Worm (Caenorhabditis elegans) whole organism, L4 larva: ENCODE measurements around the gene ragc-1.
A peak's percentile ranks its signal among the peaks of the same experiment; 100 is the strongest.

ENCODE experiments used
- F10B5.3 ChIP-seq: sonication (generic microtip); optimal IDR thresholded peaks from 2 replicates; lab custom pipeline; 2016; ENCODE audit warnings: mild to moderate bottlenecking, missing genetic modification characterization, missing compliant biosample characterization
- T20F7.1 ChIP-seq: fragments of 200-800 bp; sonication (Bioruptor generic); optimal IDR thresholded peaks from 2 replicates; lab custom pipeline; 2018; ENCODE audit warnings: mild to moderate bottlenecking, missing genetic modification characterization, missing compliant biosample characterization
- T26A8.4 ChIP-seq: fragments of 200-800 bp; sonication (Bioruptor generic); IDR thresholded peaks from 2 replicates; pipeline ENCODE4 v1.3.6; 2022; ENCODE audit warnings: missing genetic modification characterization, missing compliant biosample characterization
- Y105C5A.15 ChIP-seq: fragments of 200-800 bp; sonication (Bioruptor generic); IDR thresholded peaks from 2 replicates; pipeline ENCODE4 v1.3.6; 2022; ENCODE audit warnings: missing genetic modification characterization, missing compliant biosample characterization
- Y48G9A.11 ChIP-seq: fragments of 200-800 bp; sonication (Bioruptor generic); IDR thresholded peaks from 2 replicates; pipeline ENCODE4 v1.3.6; 2022; ENCODE audit warnings: missing genetic modification reagents, missing genetic modification characterization, missing compliant biosample characterization
- ZK337.2 ChIP-seq: fragments of 200-800 bp; sonication (Bioruptor generic); IDR thresholded peaks from 2 replicates; pipeline ENCODE4 v1.3.6; 2022; ENCODE audit warnings: missing genetic modification reagents, missing genetic modification characterization, missing compliant biosample characterization
- aha-1 ChIP-seq: fragments of 150-350 bp; peaks from one replicate; lab custom pipeline; 2014; ENCODE audit warnings: missing biosample characterization, missing genetic modification characterization
- aly-2 ChIP-seq: sonication (generic microtip); optimal IDR thresholded peaks from 2 replicates; lab custom pipeline; 2018; ENCODE audit warnings: missing biosample characterization, missing genetic modification characterization
- attf-4 ChIP-seq: sonication (generic microtip); optimal IDR thresholded peaks from 3 replicates; lab custom pipeline; 2017; ENCODE audit warnings: missing biosample characterization, missing genetic modification characterization
- ceh-82 ChIP-seq: sonication (generic microtip); optimal IDR thresholded peaks from 2 replicates; lab custom pipeline; 2017; ENCODE audit warnings: missing biosample characterization, missing genetic modification characterization
- ces-1 ChIP-seq: fragments of 150-350 bp; sonication (generic microtip); optimal IDR thresholded peaks from 4 replicates; lab custom pipeline; 2014; ENCODE audit warnings: missing biosample characterization, missing genetic modification reagents, missing genetic modification characterization
- cey-2 ChIP-seq: sonication (generic microtip); optimal IDR thresholded peaks from 3 replicates; lab custom pipeline; 2017; ENCODE audit warnings: missing genetic modification characterization, mild to moderate bottlenecking, missing compliant biosample characterization, antibody characterized with exemption, borderline replicate concordance; ENCODE audit not compliant: insufficient read depth
- daf-12 ChIP-seq: fragments of 150-350 bp; optimal IDR thresholded peaks from 2 replicates; lab custom pipeline; 2014; ENCODE audit warnings: missing biosample characterization, missing genetic modification reagents, missing genetic modification characterization
- daf-16 ChIP-seq, 3 experiments: sonication (generic microtip); optimal IDR thresholded peaks; 2 replicates each; lab custom pipeline; 2016 to 2017; ENCODE audit warnings: missing genetic modification characterization in 3 of 3, missing genetic modification reagents in 3 of 3, mild to moderate bottlenecking in 2 of 3, missing compliant biosample characterization in 2 of 3, missing biosample characterization in 1 of 3, moderate library complexity in 1 of 3
- dpl-1 ChIP-seq: fragments of 150-350 bp; optimal IDR thresholded peaks from 2 replicates; lab custom pipeline; 2014; ENCODE audit warnings: missing biosample characterization, missing genetic modification reagents, missing genetic modification characterization
- dve-1 ChIP-seq: sonication (generic microtip); optimal IDR thresholded peaks from 2 replicates; lab custom pipeline; 2017; ENCODE audit warnings: antibody characterized with exemption, mild to moderate bottlenecking, missing genetic modification characterization, missing compliant biosample characterization; ENCODE audit not compliant: insufficient read depth
- hif-1 ChIP-seq, 2 experiments: sonication (generic microtip); optimal IDR thresholded peaks; 2 replicates each; lab custom pipeline; 2016 to 2017; ENCODE audit warnings: missing compliant biosample characterization in 2 of 2, missing genetic modification characterization in 2 of 2, missing genetic modification reagents in 2 of 2, missing genotype in 2 of 2, mild to moderate bottlenecking in 1 of 2
- hlh-11 ChIP-seq: fragments of 200-800 bp; sonication (Bioruptor generic); optimal IDR thresholded peaks from 2 replicates; lab custom pipeline; 2018; ENCODE audit warnings: mild to moderate bottlenecking, missing genetic modification characterization, missing compliant biosample characterization
- hlh-30 ChIP-seq: sonication (generic microtip); optimal IDR thresholded peaks from 2 replicates; lab custom pipeline; 2017; ENCODE audit warnings: antibody characterized with exemption, mild to moderate bottlenecking, missing genetic modification characterization, missing compliant biosample characterization; ENCODE audit not compliant: insufficient read depth
- lin-1 ChIP-seq: fragments of 200-800 bp; sonication (Bioruptor generic); IDR thresholded peaks from 2 replicates; pipeline ENCODE4 v1.3.6; 2022; ENCODE audit warnings: missing genetic modification reagents, missing genetic modification characterization, missing compliant biosample characterization
- lin-38 ChIP-seq: fragments of 200-800 bp; sonication (Bioruptor generic); IDR thresholded peaks from 2 replicates; pipeline ENCODE4 v1.3.6; 2022; ENCODE audit warnings: missing genetic modification reagents, missing genetic modification characterization, missing compliant biosample characterization
- lir-3 ChIP-seq: sonication (generic microtip); optimal IDR thresholded peaks from 2 replicates; lab custom pipeline; 2016; ENCODE audit warnings: mild to moderate bottlenecking, missing genetic modification characterization, missing compliant biosample characterization
- lsy-2 ChIP-seq, 2 experiments: fragments of 150-350 bp in 1 of 2; sonication (generic microtip) in 1 of 2; optimal IDR thresholded peaks; 2 replicates each; lab custom pipeline; 2014 to 2017; ENCODE audit warnings: missing biosample characterization in 2 of 2, missing genetic modification characterization in 2 of 2
- mdl-1 ChIP-seq, 2 experiments: fragments of 150-350 bp in 1 of 2; sonication (generic microtip) in 1 of 2; optimal IDR thresholded peaks; 2 replicates each; lab custom pipeline; 2014 to 2017; ENCODE audit warnings: missing biosample characterization in 2 of 2, missing genetic modification characterization in 2 of 2
- mep-1 ChIP-seq: fragments of 150-350 bp; sonication (generic microtip); optimal IDR thresholded peaks from 3 replicates; lab custom pipeline; 2014; ENCODE audit warnings: missing biosample characterization, missing genetic modification characterization
- mes-2 ChIP-seq: sonication (generic microtip); optimal IDR thresholded peaks from 2 replicates; lab custom pipeline; 2016; ENCODE audit warnings: missing genotype, mild to moderate bottlenecking, missing genetic modification characterization, missing compliant biosample characterization; ENCODE audit not compliant: poor library complexity, severe bottlenecking
- mxl-3 ChIP-seq: fragments of 200-800 bp; sonication (Bioruptor generic); optimal IDR thresholded peaks from 2 replicates; lab custom pipeline; 2018; ENCODE audit warnings: mild to moderate bottlenecking, missing genetic modification characterization, missing compliant biosample characterization
- nhr-28 ChIP-seq: fragments of 150-350 bp; optimal IDR thresholded peaks from 2 replicates; lab custom pipeline; 2014; ENCODE audit warnings: missing biosample characterization, missing genetic modification characterization
- nhr-42 ChIP-seq: fragments of 200-800 bp; sonication (Bioruptor generic); IDR thresholded peaks from 2 replicates; pipeline ENCODE4 v1.3.6; 2022; ENCODE audit warnings: missing genetic modification characterization, missing compliant biosample characterization
- nhr-6 ChIP-seq: fragments of 150-350 bp; optimal IDR thresholded peaks from 2 replicates; lab custom pipeline; 2014; ENCODE audit warnings: missing biosample characterization, missing genetic modification characterization
- nhr-77 ChIP-seq: fragments of 150-350 bp; optimal IDR thresholded peaks from 2 replicates; lab custom pipeline; 2014; ENCODE audit warnings: missing biosample characterization, missing genetic modification characterization
- pha-4 ChIP-seq, 2 experiments: fragments of 150-350 bp in 1 of 2; fragments of 200-800 bp in 1 of 2; sonication (Bioruptor generic) in 1 of 2; IDR thresholded peaks in 1 of 2; optimal IDR thresholded peaks in 1 of 2; 2 replicates each; pipeline versions ENCODE4 v1.3.6 to Lab custom; 2014 to 2022; ENCODE audit warnings: missing genetic modification characterization in 2 of 2, missing genetic modification reagents in 2 of 2, missing biosample characterization in 1 of 2, missing compliant biosample characterization in 1 of 2
- rbr-2 ChIP-seq: sonication (generic microtip); optimal IDR thresholded peaks from 2 replicates; lab custom pipeline; 2016; ENCODE audit warnings: missing genotype, missing genetic modification characterization, missing compliant biosample characterization
- unc-130 ChIP-seq: sonication (generic microtip); optimal IDR thresholded peaks from 2 replicates; lab custom pipeline; 2016; ENCODE audit warnings: missing genetic modification reagents, missing genetic modification characterization, missing compliant biosample characterization
- unc-62 ChIP-seq, 3 experiments: fragments of 150-350 bp in 1 of 3; sonication (generic microtip); optimal IDR thresholded peaks in 2 of 3; peaks in 1 of 3; 1 replicate in 1 of 3; 2 replicates in 2 of 3; lab custom pipeline; 2014 to 2017; ENCODE audit warnings: missing biosample characterization in 3 of 3, missing genetic modification characterization in 3 of 3, missing genetic modification reagents in 3 of 3, missing genotype in 1 of 3
- zip-2 ChIP-seq: fragments of 150-350 bp; optimal IDR thresholded peaks from 2 replicates; lab custom pipeline; 2014; ENCODE audit warnings: missing biosample characterization, missing genetic modification characterization

The ragc-1 gene

DNA sequence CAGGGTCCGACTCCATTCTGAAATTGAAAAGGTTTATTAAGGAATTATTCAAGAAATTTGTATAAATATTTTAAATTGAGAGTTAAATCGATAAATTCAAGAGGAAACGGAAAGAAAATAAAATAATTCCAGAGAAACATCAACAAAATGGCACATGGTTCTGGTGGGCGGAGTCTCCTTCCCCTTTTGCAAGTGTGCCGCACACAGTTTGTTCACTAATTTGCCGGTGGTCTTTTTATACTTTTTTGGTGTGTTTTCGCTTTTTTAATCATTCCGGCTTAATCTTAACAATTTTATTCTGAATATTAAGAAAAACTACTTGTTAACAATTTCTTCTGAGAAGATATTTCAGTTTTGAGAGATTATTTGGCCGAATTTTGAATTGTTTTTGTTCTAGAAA lies at the start of gene ragc-1, which contains the start of gene Y24F12A.1:
Gene ragc-1, minus strand, starts transcription at position 25 of the 400 bp plus-strand sequence.
Gene Y24F12A.1, plus strand, starts transcription at position 346 of the 400 bp plus-strand sequence.
- TF ChIP-seq lsy-2 (tag; optimal IDR thresholded peaks at IDR 0.05; lab: Kevin White, UChicago) (peak in 1 of 2 experiments; percentile 72), hif-1 (tag; optimal IDR thresholded peaks at IDR 0.05; lab: Kevin White, UChicago) (peak in 1 of 2 experiments; percentile 2), ZK337.2 (GFP tag; lab: Robert Waterston, UW) (no peak), dpl-1 (GFP tag; lab: Kevin White, UChicago) (peak; percentile 46), lin-38 (GFP tag; lab: Robert Waterston, UW) (peak; percentile 51), hlh-11 (tag; lab: Kevin White, UChicago) (peak; percentile 44), nhr-77 (peak; percentile 27), pha-4 (GFP tag; IDR thresholded peaks at IDR 0.05; lab: Robert Waterston, UW) (no peak), pha-4 (tag; optimal IDR thresholded peaks at IDR 0.05; lab: Kevin White, UChicago) (peak; percentile 51), T20F7.1 (GFP tag; lab: Kevin White, UChicago) (peak; percentile 3), lir-3 (tag; lab: Kevin White, UChicago) (no peak), mxl-3 (GFP tag; lab: Kevin White, UChicago) (peak; percentile 78), ceh-82 (no peak), lin-1 (no peak), zip-2 (no peak), F10B5.3 (tag; lab: Kevin White, UChicago) (no peak), mep-1 (peak; percentile 76), nhr-28 (tag; lab: Kevin White, UChicago) (peak; percentile 31), daf-12 (tag; lab: Kevin White, UChicago) (no peak), rbr-2 (peak; percentile 15), unc-130 (GFP tag; lab: Kevin White, UChicago) (peak; percentile 59), nhr-6 (peak; percentile 31), mes-2 (tag; lab: Kevin White, UChicago) (peak; percentile 83), mdl-1 (tag; optimal IDR thresholded peaks at IDR 0.05; lab: Kevin White, UChicago) (peak in 1 of 2 experiments; percentile 77), Y105C5A.15 (GFP tag; lab: Robert Waterston, UW) (no peak), aha-1 (no peak), dve-1 (peak; percentile 74), cey-2 (tag; lab: Kevin White, UChicago) (no peak), Y48G9A.11 (GFP tag; lab: Robert Waterston, UW) (no peak), attf-4 (no peak), hlh-30 (tag; lab: Kevin White, UChicago) (peak; percentile 82), aly-2 (tag; lab: Kevin White, UChicago) (no peak), daf-16 (GFP tag; optimal IDR thresholded peaks at IDR 0.05; lab: Kevin White, UChicago) (no peak), daf-16 (tag; optimal IDR thresholded peaks at IDR 0.05; lab: Kevin White, UChicago) (peak; percentile 57)

DNA sequence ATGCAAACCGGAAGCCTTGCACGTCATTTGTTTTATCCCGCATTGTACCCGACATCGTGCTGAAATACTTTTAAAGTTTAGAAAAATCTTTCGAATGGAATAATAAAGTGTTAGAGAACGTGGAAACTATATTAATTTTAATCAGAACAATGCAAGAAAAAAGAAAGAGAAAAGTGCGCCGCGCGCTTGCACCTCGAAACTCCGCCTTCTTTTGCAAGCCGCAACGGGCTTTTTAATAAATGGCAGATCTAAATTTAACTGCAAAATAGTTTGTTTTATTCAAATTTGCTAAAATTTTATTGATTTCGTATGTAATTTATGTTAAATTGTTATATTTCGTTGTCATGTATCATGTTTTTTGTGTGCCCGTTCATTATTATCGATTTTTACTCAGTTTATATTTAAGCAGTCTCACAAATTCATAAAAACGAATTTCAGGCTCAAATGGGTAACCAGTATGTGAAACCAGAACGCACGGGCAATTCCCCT lies 47.3 kb upstream of the ragc-1 start, which contains the start of the genes acl-3 and ndub-6:
Gene acl-3, minus strand, starts transcription at position 59 of the 489 bp plus-strand sequence.
Gene ndub-6, plus strand, starts transcription at position 439 of the 489 bp plus-strand sequence.
- no peak for TF ChIP-seq daf-16 (GFP tag; optimal IDR thresholded peaks at IDR 0.05; lab: Kevin White, UChicago)
- TF ChIP-seq daf-16 (tag; optimal IDR thresholded peaks at IDR 0.05; lab: Kevin White, UChicago): peak; percentile 14
- no peak for TF ChIP-seq zip-2
- no peak for TF ChIP-seq ces-1 (GFP tag; lab: Kevin White, UChicago)
- TF ChIP-seq mes-2 (tag; lab: Kevin White, UChicago): peak; percentile 64
- TF ChIP-seq T26A8.4: no peak

ce11 chrIV:11650344-11650743 lies 45.6 kb upstream of the ragc-1 start:
- no peak for TF ChIP-seq nhr-42 (GFP tag; lab: Robert Waterston, UW)
- TF ChIP-seq unc-62 (GFP tag; optimal IDR thresholded peaks at IDR 0.05 in 1 of 2; lab: Kevin White, UChicago): peak in 1 of 2 experiments; percentile 93
- no peak for TF ChIP-seq unc-62 (tag; optimal IDR thresholded peaks at IDR 0.05; lab: Kevin White, UChicago)
- no peak for TF ChIP-seq T20F7.1 (GFP tag; lab: Kevin White, UChicago)
